Worm (Caenorhabditis elegans): ENCODE measurements around the gene M05D6.8.
A peak's percentile ranks its signal among the peaks of the same experiment; 100 is the strongest.

Gene M05D6.8

ce11 chrII:8435005-8435404 is 36.0 kb downstream of the M05D6.8 start, which contains the start of gene acp-4:
Gene acp-4, minus strand, starts transcription at chrII:8435105.
- no peak for TF ChIP-seq ama-1 (optimal IDR thresholded peaks at IDR 0.05)
- TF ChIP-seq ZK337.2 (GFP tag; IDR thresholded peaks at IDR 0.05) = no peak
- no peak for TF ChIP-seq mxl-2 (GFP tag; conservative IDR thresholded peaks at IDR 0.05)
- TF ChIP-seq aly-2 (tag; optimal IDR thresholded peaks at IDR 0.05) = no peak
- no peak for TF ChIP-seq lsy-2 (tag; optimal IDR thresholded peaks at IDR 0.05)
- no peak for TF ChIP-seq ceh-28 (tag; optimal IDR thresholded peaks at IDR 0.05)
- no peak for TF ChIP-seq hlh-11 (tag; optimal IDR thresholded peaks at IDR 0.05)
- no peak for TF ChIP-seq zip-2 (tag; optimal IDR thresholded peaks at IDR 0.05)
- TF ChIP-seq lim-7 (GFP tag; IDR thresholded peaks at IDR 0.05) = no peak
- no peak for TF ChIP-seq duxl-1 (tag; optimal IDR thresholded peaks at IDR 0.05; ENCODE audit: poor library complexity)
- no peak for TF ChIP-seq lir-3 (tag; optimal IDR thresholded peaks at IDR 0.05)
- no peak for TF ChIP-seq unc-130 (GFP tag; optimal IDR thresholded peaks at IDR 0.05)
- no peak for TF ChIP-seq lin-38 (GFP tag; IDR thresholded peaks at IDR 0.05)
- TF ChIP-seq zfp-3 (GFP tag; conservative IDR thresholded peaks at IDR 0.05) = no peak
- TF ChIP-seq skn-1 (tag; optimal IDR thresholded peaks at IDR 0.05) = no peak

- TF ChIP-seq R02D3.7 (tag; optimal IDR thresholded peaks at IDR 0.05) (no peak), Y75B8A.6 (GFP tag; IDR thresholded peaks at IDR 0.05) (no peak), madf-5 (GFP tag; IDR thresholded peaks at IDR 0.05) (no peak), gei-8 (GFP tag; optimal IDR thresholded peaks at IDR 0.05) (no peak), sdz-12 (GFP tag; optimal IDR thresholded peaks at IDR 0.05) (no peak), hlh-30 (tag; optimal IDR thresholded peaks at IDR 0.05; ENCODE audit: insufficient read depth) (no peak), lsy-2 (tag; optimal IDR thresholded peaks at IDR 0.05) (no peak), nhr-6 (tag; optimal IDR thresholded peaks at IDR 0.05) (no peak), unc-39 (tag; optimal IDR thresholded peaks at IDR 0.05) (no peak), nhr-28 (tag; optimal IDR thresholded peaks at IDR 0.05) (no peak), ceh-20 (GFP tag; IDR thresholded peaks at IDR 0.05) (no peak), rbr-2 (tag; optimal IDR thresholded peaks at IDR 0.05) (no peak), lin-38 (GFP tag; IDR thresholded peaks at IDR 0.05) (no peak), dpl-1 (GFP tag; optimal IDR thresholded peaks at IDR 0.05) (no peak), nhr-48 (tag; optimal IDR thresholded peaks at IDR 0.05) (no peak), ztf-11 (tag; optimal IDR thresholded peaks at IDR 0.05) (no peak), T20F7.1 (GFP tag; optimal IDR thresholded peaks at IDR 0.05) (no peak), Y5F2A.4 (GFP tag; optimal IDR thresholded peaks at IDR 0.05) (no peak)
Measured at ce11 chrII:8431954-8432353, 39.1 kb downstream of the M05D6.8 start, which contains the start of gene acp-2. Gene acp-2, minus strand, starts transcription at chrII:8432054.

- TF ChIP-seq zag-1 (tag; optimal IDR thresholded peaks at IDR 0.05) (no peak), spr-1 (tag; optimal IDR thresholded peaks at IDR 0.05) (no peak), daf-16 (GFP tag; optimal IDR thresholded peaks at IDR 0.05) (no peak), daf-16 (tag; optimal IDR thresholded peaks at IDR 0.05) (peak; percentile 8), aly-2 (tag; optimal IDR thresholded peaks at IDR 0.05) (no peak), nhr-28 (tag; optimal IDR thresholded peaks at IDR 0.05) (peak; percentile 19), ceh-32 (tag; optimal IDR thresholded peaks at IDR 0.05; ENCODE audit: poor library complexity) (no peak), set-16 (GFP tag; IDR thresholded peaks at IDR 0.05) (no peak), saeg-2 (GFP tag; IDR thresholded peaks at IDR 0.05) (no peak), ctbp-1 (GFP tag; IDR thresholded peaks at IDR 0.05) (no peak), gei-8 (GFP tag; optimal IDR thresholded peaks at IDR 0.05) (no peak), spr-3 (GFP tag; optimal IDR thresholded peaks at IDR 0.05) (no peak), unc-130 (GFP tag; optimal IDR thresholded peaks at IDR 0.05) (peak; percentile 14), nhr-102 (tag; optimal IDR thresholded peaks at IDR 0.05) (no peak), F49E8.2 (tag; optimal IDR thresholded peaks at IDR 0.05; ENCODE audit: borderline replicate concordance) (peak; percentile 52), dpl-1 (GFP tag; optimal IDR thresholded peaks at IDR 0.05) (peak; percentile 24), nhr-25 (tag; optimal IDR thresholded peaks at IDR 0.05; ENCODE audit: borderline replicate concordance, insufficient read depth) (no peak), madf-5 (GFP tag; IDR thresholded peaks at IDR 0.05) (no peak), pqm-1 (tag; optimal IDR thresholded peaks at IDR 0.05) (no peak), Y48G9A.11 (GFP tag; IDR thresholded peaks at IDR 0.05) (no peak), ceh-20 (GFP tag; IDR thresholded peaks at IDR 0.05) (no peak), nhr-41 (GFP tag; IDR thresholded peaks at IDR 0.05) (no peak)
Measured at ce11 chrII:8428947-8429919, 41.8 kb downstream of the M05D6.8 start.

Data from whole organism, L4 larva.